Fruit fly (Drosophila melanogaster) whole organism, embryonic: ENCODE results near the gene CG14110.

ENCODE experiments used
- Aef1 ChIP-seq: fragments of 200-800 bp; sonication (Bioruptor generic); IDR thresholded peaks from 3 replicates; pipeline ENCODE4 v1.3.6; 2022; ENCODE audit warnings: missing biosample characterization, missing genetic modification characterization
- Atf3 ChIP-seq: fragments of 200-800 bp; sonication (Bioruptor generic); optimal IDR thresholded peaks from 3 replicates; lab custom pipeline; 2016; ENCODE audit warnings: missing biosample characterization, missing genetic modification characterization
- Awh ChIP-seq: fragments of 200-800 bp; sonication (Bioruptor generic); IDR thresholded peaks from 2 replicates; pipeline ENCODE4, ENCODE4 v1.3.6; 2022; ENCODE audit warnings: missing biosample characterization, missing genetic modification characterization
- CG1024 ChIP-seq: fragments of 200-800 bp; sonication (Bioruptor generic); IDR thresholded peaks from 2 replicates; pipeline ENCODE4 v1.3.6; 2022; ENCODE audit warnings: missing biosample characterization, missing genetic modification characterization
- CG10274 ChIP-seq: fragments of 200-800 bp; sonication (Bioruptor generic); optimal IDR thresholded peaks from 3 replicates; lab custom pipeline; 2017; ENCODE audit warnings: missing biosample characterization, mild to moderate bottlenecking, missing genetic modification characterization
- CG11723 ChIP-seq: fragments of 200-800 bp; sonication (Bioruptor generic); optimal IDR thresholded peaks from 2 replicates; lab custom pipeline; 2017; ENCODE audit warnings: missing biosample characterization, mild to moderate bottlenecking, missing genetic modification characterization
- CG12104 ChIP-seq: fragments of 200-800 bp; sonication (Bioruptor generic); optimal IDR thresholded peaks from 3 replicates; lab custom pipeline; 2016; ENCODE audit warnings: missing biosample characterization, missing genetic modification characterization
- CG12769 ChIP-seq: fragments of 200-800 bp; sonication (Bioruptor generic); optimal IDR thresholded peaks from 2 replicates; lab custom pipeline; 2019; ENCODE audit warnings: missing biosample characterization, mild to moderate bottlenecking, missing genetic modification characterization, moderate library complexity
- CG15073 ChIP-seq: fragments of 200-800 bp; sonication (Bioruptor generic); optimal IDR thresholded peaks from 2 replicates; lab custom pipeline; 2016; ENCODE audit warnings: missing biosample characterization, missing genetic modification characterization
- CG1647 ChIP-seq: fragments of 200-800 bp; sonication (Bioruptor generic); optimal IDR thresholded peaks from 3 replicates; lab custom pipeline; 2016; ENCODE audit warnings: missing biosample characterization, missing genetic modification characterization
- CG17361 ChIP-seq: fragments of 200-800 bp; sonication (Bioruptor generic); IDR thresholded peaks from 3 replicates; pipeline ENCODE4 v1.3.6; 2022; ENCODE audit warnings: missing biosample characterization, missing genetic modification characterization
- CG17385 ChIP-seq: fragments of 200-800 bp; sonication (Bioruptor generic); optimal IDR thresholded peaks from 3 replicates; lab custom pipeline; 2018; ENCODE audit warnings: missing biosample characterization, mild to moderate bottlenecking, missing genetic modification characterization
- CG17912 ChIP-seq: fragments of 200-800 bp; sonication (Bioruptor generic); optimal IDR thresholded peaks from 2 replicates; lab custom pipeline; 2018; ENCODE audit warnings: missing biosample characterization, mild to moderate bottlenecking, missing genetic modification characterization
- CG1792 ChIP-seq: fragments of 200-800 bp; sonication (Bioruptor generic); optimal IDR thresholded peaks from 2 replicates; lab custom pipeline; 2016; ENCODE audit warnings: missing biosample characterization, missing genetic modification characterization
- CG32772 ChIP-seq: fragments of 200-800 bp; sonication (Bioruptor generic); IDR thresholded peaks from 2 replicates; pipeline ENCODE4 v1.3.6; 2022; ENCODE audit warnings: missing biosample characterization, missing genetic modification characterization
- CG33213 ChIP-seq: fragments of 200-800 bp; sonication (Bioruptor generic); optimal IDR thresholded peaks from 3 replicates; lab custom pipeline; 2016; ENCODE audit warnings: missing biosample characterization, missing genetic modification characterization
- CG43689 ChIP-seq: fragments of 200-800 bp; sonication (Bioruptor generic); IDR thresholded peaks from 2 replicates; pipeline ENCODE4 v1.3.6; 2022; ENCODE audit warnings: missing biosample characterization, missing genetic modification characterization
- CG4854 ChIP-seq: fragments of 200-800 bp; sonication (Bioruptor generic); optimal IDR thresholded peaks from 2 replicates; lab custom pipeline; 2016; ENCODE audit warnings: missing biosample characterization, missing genetic modification characterization, inconsistent platforms
- CG5245 ChIP-seq: fragments of 200-800 bp; sonication (Bioruptor generic); optimal IDR thresholded peaks from 3 replicates; lab custom pipeline; 2016; ENCODE audit warnings: missing biosample characterization, missing genetic modification characterization
- CG7745 ChIP-seq: fragments of 200-800 bp; sonication (Bioruptor generic); optimal IDR thresholded peaks from 2 replicates; lab custom pipeline; 2018; ENCODE audit warnings: missing biosample characterization, mild to moderate bottlenecking, missing genetic modification characterization, moderate library complexity
- Dad ChIP-seq: fragments of 200-800 bp; sonication (Bioruptor generic); optimal IDR thresholded peaks from 3 replicates; lab custom pipeline; 2016; ENCODE audit warnings: missing biosample characterization, missing genetic modification characterization
- Dp ChIP-seq: fragments of 200-800 bp; sonication (Bioruptor generic); optimal IDR thresholded peaks from 2 replicates; lab custom pipeline; 2018; ENCODE audit warnings: missing biosample characterization, mild to moderate bottlenecking, missing genetic modification characterization, moderate library complexity
- E2f1 ChIP-seq: fragments of 200-800 bp; sonication (Bioruptor generic); IDR thresholded peaks from 2 replicates; pipeline ENCODE4 v1.3.6; 2022; ENCODE audit warnings: missing biosample characterization, missing genetic modification characterization
- Eip74EF ChIP-seq, 2 experiments: fragments of 200-800 bp in 1 of 2; fragments of >200 bp in 1 of 2; sonication (Bioruptor generic) in 1 of 2; optimal IDR thresholded peaks; 2 replicates each; lab custom pipeline; 2017 to 2019; ENCODE audit warnings: missing biosample characterization in 2 of 2, missing genetic modification characterization in 2 of 2, mild to moderate bottlenecking in 1 of 2, moderate library complexity in 1 of 2
- MTF-1 ChIP-seq: fragments of 200-800 bp; sonication (Bioruptor generic); optimal IDR thresholded peaks from 2 replicates; lab custom pipeline; 2018; ENCODE audit warnings: missing biosample characterization, mild to moderate bottlenecking, missing genetic modification characterization, borderline replicate concordance
- Myb ChIP-seq: fragments of 200-800 bp; sonication (Bioruptor generic); optimal IDR thresholded peaks from 2 replicates; lab custom pipeline; 2016; ENCODE audit warnings: missing biosample characterization, missing genetic modification characterization
- NC2β ChIP-seq: fragments of 200-800 bp; sonication (Bioruptor generic); optimal IDR thresholded peaks from 2 replicates; lab custom pipeline; 2016; ENCODE audit warnings: missing biosample characterization, missing genetic modification characterization
- Nf-YC ChIP-seq: fragments of 200-800 bp; optimal IDR thresholded peaks from 3 replicates; lab custom pipeline; 2019; ENCODE audit warnings: missing biosample characterization, mild to moderate bottlenecking, missing genetic modification characterization, moderate library complexity
- Tbp ChIP-seq: fragments of >200 bp; optimal IDR thresholded peaks from 2 replicates; lab custom pipeline; 2018; ENCODE audit warnings: missing biosample characterization, missing genetic modification characterization
- Xbp1 ChIP-seq: fragments of 200-800 bp; sonication (Bioruptor generic); optimal IDR thresholded peaks from 3 replicates; lab custom pipeline; 2016; ENCODE audit warnings: missing biosample characterization, mild to moderate bottlenecking, missing genetic modification characterization
- bab2 ChIP-seq: fragments of 200-800 bp; sonication (Bioruptor generic); optimal IDR thresholded peaks from 2 replicates; lab custom pipeline; 2016; ENCODE audit warnings: missing biosample characterization, missing genetic modification characterization
- bcd ChIP-seq: fragments of 200-800 bp; sonication (Bioruptor generic); optimal IDR thresholded peaks from 2 replicates; lab custom pipeline; 2017; ENCODE audit warnings: missing biosample characterization, mild to moderate bottlenecking, missing genetic modification characterization
- btn ChIP-seq: fragments of 200-800 bp; sonication (Bioruptor generic); optimal IDR thresholded peaks from 2 replicates; lab custom pipeline; 2016; ENCODE audit warnings: missing biosample characterization, missing genetic modification characterization
- cwo ChIP-seq: fragments of 200-800 bp; sonication (Bioruptor generic); optimal IDR thresholded peaks from 3 replicates; lab custom pipeline; 2017; ENCODE audit warnings: missing biosample characterization, missing genetic modification characterization, mild to moderate bottlenecking, moderate library complexity, missing genetic modification reagents
- danr ChIP-seq: fragments of 200-800 bp; sonication (Bioruptor generic); IDR thresholded peaks from 2 replicates; pipeline ENCODE4 v1.3.6; 2022; ENCODE audit warnings: missing biosample characterization, missing genetic modification characterization
- ewg ChIP-seq: fragments of 200-800 bp; sonication (Bioruptor generic); optimal IDR thresholded peaks from 3 replicates; lab custom pipeline; 2017; ENCODE audit warnings: mild to moderate bottlenecking, missing biosample characterization, missing genetic modification reagents, missing genetic modification characterization
- fru ChIP-seq: fragments of >200 bp; optimal IDR thresholded peaks from 2 replicates; lab custom pipeline; 2017
- gce ChIP-seq: fragments of 200-800 bp; sonication (Bioruptor generic); IDR thresholded peaks from 3 replicates; pipeline ENCODE4 v1.3.6; 2022; ENCODE audit warnings: missing biosample characterization, missing genetic modification characterization
- grau ChIP-seq: fragments of 200-800 bp; optimal IDR thresholded peaks from 3 replicates; lab custom pipeline; 2019; ENCODE audit warnings: missing biosample characterization, mild to moderate bottlenecking, missing genetic modification characterization, moderate library complexity
- gsb ChIP-seq: fragments of 200-800 bp; sonication (Bioruptor generic); IDR thresholded peaks from 2 replicates; pipeline ENCODE4 v1.3.6; 2022; ENCODE audit warnings: missing biosample characterization, missing genetic modification characterization
- hbn ChIP-seq: fragments of 200-800 bp; sonication (Bioruptor generic); IDR thresholded peaks from 2 replicates; pipeline ENCODE4 v1.3.6; 2022; ENCODE audit warnings: missing biosample characterization, missing genetic modification characterization; ENCODE audit not compliant: partially characterized antibody
- hth ChIP-seq: fragments of >200 bp; optimal IDR thresholded peaks from 2 replicates; lab custom pipeline; 2017; ENCODE audit warnings: inconsistent platforms
- kay ChIP-seq: fragments of 200-800 bp; sonication (Bioruptor generic); optimal IDR thresholded peaks from 2 replicates; lab custom pipeline; 2016; ENCODE audit warnings: missing biosample characterization, missing genetic modification characterization
- nerfin-2 ChIP-seq: fragments of 200-800 bp; sonication (Bioruptor generic); IDR thresholded peaks from 2 replicates; pipeline ENCODE4 v1.3.6; 2022; ENCODE audit warnings: missing biosample characterization, missing genetic modification characterization; ENCODE audit not compliant: partially characterized antibody
- p53 ChIP-seq: fragments of 200-800 bp; sonication (Bioruptor generic); optimal IDR thresholded peaks from 2 replicates; lab custom pipeline; 2016; ENCODE audit warnings: missing biosample characterization, missing genetic modification characterization
- pzg ChIP-seq: fragments of 200-800 bp; sonication (Bioruptor generic); optimal IDR thresholded peaks from 3 replicates; lab custom pipeline; 2018; ENCODE audit warnings: missing biosample characterization, mild to moderate bottlenecking, missing genetic modification characterization, moderate library complexity
- ranshi ChIP-seq: fragments of 200-800 bp; sonication (Bioruptor generic); IDR thresholded peaks from 2 replicates; pipeline ENCODE4 v1.3.6; 2022; ENCODE audit warnings: missing biosample characterization, missing genetic modification characterization
- seq ChIP-seq: fragments of 200-800 bp; sonication (Bioruptor generic); IDR thresholded peaks from 2 replicates; pipeline ENCODE4 v1.3.6; 2022; ENCODE audit warnings: missing biosample characterization, missing genetic modification characterization
- tap ChIP-seq: fragments of 200-800 bp; optimal IDR thresholded peaks from 3 replicates; lab custom pipeline; 2019; ENCODE audit warnings: missing biosample characterization, mild to moderate bottlenecking, missing genetic modification characterization, moderate library complexity
- unc-4 ChIP-seq: fragments of 200-800 bp; sonication (Bioruptor generic); IDR thresholded peaks from 2 replicates; pipeline ENCODE4 v1.3.6; 2022; ENCODE audit warnings: missing biosample characterization, missing genetic modification characterization; ENCODE audit not compliant: partially characterized antibody
- zen2 ChIP-seq: fragments of 200-800 bp; sonication (Bioruptor generic); IDR thresholded peaks from 3 replicates; pipeline ENCODE4 v1.3.6; 2022; ENCODE audit warnings: missing biosample characterization, missing genetic modification characterization; ENCODE audit not compliant: partially characterized antibody

Gene CG14110

DNA sequence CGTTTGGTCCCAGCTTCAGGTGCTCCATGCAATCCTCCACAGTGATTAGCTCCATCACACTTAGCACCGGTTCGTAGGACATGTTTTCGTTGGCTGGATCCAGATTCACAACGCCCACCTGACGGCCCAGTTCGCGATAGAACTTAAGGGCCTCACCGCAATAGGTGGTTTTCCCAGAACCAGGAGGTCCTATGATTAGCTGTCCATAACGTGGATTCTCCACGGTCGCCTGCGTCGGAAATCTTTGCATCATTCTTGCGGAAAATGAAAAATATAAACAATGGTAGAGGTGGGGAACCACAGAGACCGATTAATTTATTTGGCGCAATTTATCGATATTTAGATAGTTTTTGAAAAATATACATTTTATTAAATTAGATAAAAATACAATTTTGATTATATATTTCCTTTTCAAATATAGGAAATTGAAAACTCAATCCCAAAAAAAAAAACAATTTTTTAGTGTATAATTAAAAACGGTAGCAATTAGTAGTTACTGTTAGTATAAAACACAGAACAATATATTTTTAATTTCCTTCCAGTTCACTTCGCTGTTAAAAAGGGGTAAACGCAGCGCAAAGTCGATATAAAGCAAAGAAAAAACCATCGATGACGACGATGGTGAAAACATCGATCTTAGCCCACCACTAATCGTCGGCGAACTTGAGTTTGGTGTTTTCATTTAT lies 27.8 kb downstream of the CG14110 start, which contains the start of the genes CG10222 and flr (continued):
- TF ChIP-seq CG17361 (GFP tag; lab: Robert Waterston, UW) (peak; percentile 45; the same call in 1 of the 3 replicates), fru (no peak), E2f1 (GFP tag; lab: Robert Waterston, UW) (no peak), CG1647 (no peak), p53 (GFP tag; lab: Kevin White, UChicago) (no peak), Eip74EF (GFP tag; optimal IDR thresholded peaks at IDR 0.05; lab: Kevin White, UChicago) (no peak), gsb (GFP tag; lab: Robert Waterston, UW) (no peak), CG11723 (GFP tag; lab: Kevin White, UChicago) (no peak), CG12104 (GFP tag; lab: Kevin White, UChicago) (peak; percentile 20), tap (tag; lab: Kevin White, UChicago) (no peak), danr (GFP tag; lab: Robert Waterston, UW) (no peak), CG4854 (GFP tag; lab: Kevin White, UChicago) (no peak), hth (no peak), unc-4 (GFP tag; lab: Robert Waterston, UW) (peak; percentile 71), CG15073 (no peak), bcd (no peak), CG10274 (GFP tag; lab: Kevin White, UChicago) (no peak), ewg (GFP tag; lab: Kevin White, UChicago) (no peak), pzg (peak; percentile 22), Dp (GFP tag; lab: Kevin White, UChicago) (peak; percentile 69), MTF-1 (GFP tag; lab: Kevin White, UChicago) (no peak), NC2β (GFP tag; lab: Kevin White, UChicago) (no peak), cwo (no peak), Awh (GFP tag; lab: Robert Waterston, UW) (no peak), ranshi (no peak), nerfin-2 (GFP tag; lab: Robert Waterston, UW) (peak; percentile 44; the same call in 1 of the 2 replicates), CG5245 (GFP tag; lab: Kevin White, UChicago) (no peak), gce (GFP tag; lab: Robert Waterston, UW) (no peak), Aef1 (GFP tag; lab: Robert Waterston, UW) (no peak), CG17385 (GFP tag; lab: Kevin White, UChicago) (no peak), zen2 (GFP tag; lab: Robert Waterston, UW) (0 out of 3 replicates have a peak, but pooled peaks have one; percentile 10), bab2 (GFP tag; lab: Kevin White, UChicago) (no peak), hbn (GFP tag; lab: Robert Waterston, UW) (peak; percentile 66; the same call in 1 of the 2 replicates), btn (GFP tag; lab: Kevin White, UChicago) (no peak), CG1024 (no peak), CG7745 (tag; lab: Kevin White, UChicago) (no peak), CG43689 (GFP tag; lab: Robert Waterston, UW) (no peak), CG17912 (GFP tag; lab: Kevin White, UChicago) (no peak), Nf-YC (tag; lab: Kevin White, UChicago) (peak; percentile 35), Tbp (GFP tag; lab: Kevin White, UChicago) (no peak), Xbp1 (GFP tag; lab: Kevin White, UChicago) (no peak), CG32772 (GFP tag; lab: Robert Waterston, UW) (no peak), Dad (GFP tag; lab: Kevin White, UChicago) (no peak), CG1792 (GFP tag; lab: Kevin White, UChicago) (no peak), CG33213 (GFP tag; lab: Kevin White, UChicago) (no peak), Atf3 (GFP tag; lab: Kevin White, UChicago) (no peak), Myb (no peak), kay (peak; percentile 24), CG12769 (tag; lab: Kevin White, UChicago) (no peak), seq (no peak), grau (peak; percentile 6)
